Worm (Caenorhabditis elegans): ENCODE measurements around the gene F26D11.12.

ce11 chrV:7969107-7969506 is 14.0 kb upstream of the F26D11.12 start, which contains the start of gene che-7:
- TF ChIP-seq klf-2 (GFP tag; conservative IDR thresholded peaks at IDR 0.05) = no peak
- no peak for TF ChIP-seq med-1 (GFP tag; optimal IDR thresholded peaks at IDR 0.05; ENCODE audit: insufficient read depth)
- TF ChIP-seq ref-1 (GFP tag; conservative IDR thresholded peaks at IDR 0.05) = no peak
- no peak for TF ChIP-seq tab-1 (GFP tag; IDR thresholded peaks at IDR 0.05)
- TF ChIP-seq flt-1 (GFP tag; IDR thresholded peaks at IDR 0.05) = no peak
- no peak for TF ChIP-seq ztf-23 (GFP tag; IDR thresholded peaks at IDR 0.05)
- no peak for TF ChIP-seq ztf-29 (GFP tag; IDR thresholded peaks at IDR 0.05)
- TF ChIP-seq T22C8.4 (GFP tag; IDR thresholded peaks at IDR 0.05) = peak; percentile 39; the same call in 1 of the 2 replicates
